Fruit fly (Drosophila melanogaster) whole organism, embryonic: ENCODE results near the gene CG42487.

Experiments used
- Adf1 ChIP-seq: fragments of 200-800 bp; sonication (Bioruptor generic); IDR thresholded peaks from 2 replicates; pipeline ENCODE4 v1.3.6; 2022; ENCODE audit warnings: missing biosample characterization, missing genetic modification characterization
- B-H2 ChIP-seq: fragments of 200-800 bp; sonication (Bioruptor generic); optimal IDR thresholded peaks from 2 replicates; lab custom pipeline; 2018; ENCODE audit warnings: missing biosample characterization, mild to moderate bottlenecking, missing genetic modification characterization
- Bteb2 ChIP-seq: fragments of 200-800 bp; sonication (Bioruptor generic); optimal IDR thresholded peaks from 2 replicates; lab custom pipeline; 2016; ENCODE audit warnings: missing biosample characterization, missing genetic modification characterization
- CG10462 ChIP-seq: fragments of 200-800 bp; sonication (Bioruptor generic); optimal IDR thresholded peaks from 2 replicates; lab custom pipeline; 2016; ENCODE audit warnings: missing biosample characterization, missing genetic modification characterization
- CG10565 ChIP-seq: fragments of 200-800 bp; sonication (Bioruptor generic); optimal IDR thresholded peaks from 3 replicates; lab custom pipeline; 2016; ENCODE audit warnings: missing biosample characterization, mild to moderate bottlenecking, missing genetic modification characterization
- CG10654 ChIP-seq: fragments of 200-800 bp; sonication (Bioruptor generic); optimal IDR thresholded peaks from 2 replicates; lab custom pipeline; 2016; ENCODE audit warnings: missing biosample characterization, missing genetic modification characterization
- CG11398 ChIP-seq: fragments of 200-800 bp; sonication (Bioruptor generic); optimal IDR thresholded peaks from 2 replicates; lab custom pipeline; 2016; ENCODE audit warnings: missing biosample characterization, missing genetic modification characterization
- CG11560 ChIP-seq: fragments of 200-800 bp; sonication (Bioruptor generic); IDR thresholded peaks from 3 replicates; pipeline ENCODE4 v1.3.6; 2022; ENCODE audit warnings: missing biosample characterization, missing genetic modification characterization
- CG12219 ChIP-seq: fragments of 200-800 bp; sonication (Bioruptor generic); optimal IDR thresholded peaks from 3 replicates; lab custom pipeline; 2018; ENCODE audit warnings: missing biosample characterization, mild to moderate bottlenecking, missing genetic modification characterization
- CG12942 ChIP-seq: fragments of 200-800 bp; sonication (Bioruptor generic); optimal IDR thresholded peaks from 3 replicates; lab custom pipeline; 2016; ENCODE audit warnings: missing biosample characterization, missing genetic modification characterization
- CG13424 ChIP-seq: fragments of 200-800 bp; sonication (Bioruptor generic); optimal IDR thresholded peaks from 2 replicates; lab custom pipeline; 2019; ENCODE audit warnings: missing biosample characterization, mild to moderate bottlenecking, missing genetic modification characterization, moderate library complexity
- CG14441 ChIP-seq: fragments of 200-800 bp; sonication (Bioruptor generic); IDR thresholded peaks from 2 replicates; pipeline ENCODE4 v1.3.6; 2022; ENCODE audit warnings: missing biosample characterization, missing genetic modification characterization
- CG14710 ChIP-seq: fragments of 200-800 bp; sonication (Bioruptor generic); optimal IDR thresholded peaks from 3 replicates; lab custom pipeline; 2019; ENCODE audit warnings: missing biosample characterization, mild to moderate bottlenecking, missing genetic modification characterization, moderate library complexity
- CG15269 ChIP-seq: fragments of 200-800 bp; sonication (Bioruptor generic); optimal IDR thresholded peaks from 2 replicates; lab custom pipeline; 2018; ENCODE audit warnings: missing biosample characterization, mild to moderate bottlenecking, missing genetic modification characterization, moderate library complexity
- CG1602 ChIP-seq: fragments of 200-800 bp; sonication (Bioruptor generic); optimal IDR thresholded peaks from 3 replicates; lab custom pipeline; 2016; ENCODE audit warnings: missing biosample characterization, missing genetic modification characterization
- CG17568 ChIP-seq: fragments of 200-800 bp; sonication (Bioruptor generic); optimal IDR thresholded peaks from 2 replicates; lab custom pipeline; 2018; ENCODE audit warnings: missing biosample characterization, mild to moderate bottlenecking, missing genetic modification characterization, moderate library complexity
- CG18476 ChIP-seq: fragments of 200-800 bp; sonication (Bioruptor generic); optimal IDR thresholded peaks from 2 replicates; lab custom pipeline; 2016; ENCODE audit warnings: missing biosample characterization, mild to moderate bottlenecking, missing genetic modification characterization
- CG18619 ChIP-seq: fragments of 200-800 bp; sonication (Bioruptor generic); optimal IDR thresholded peaks from 3 replicates; lab custom pipeline; 2017; ENCODE audit warnings: missing biosample characterization, mild to moderate bottlenecking, missing genetic modification characterization
- CG32772 ChIP-seq: fragments of 200-800 bp; sonication (Bioruptor generic); IDR thresholded peaks from 2 replicates; pipeline ENCODE4 v1.3.6; 2022; ENCODE audit warnings: missing biosample characterization, missing genetic modification characterization
- CG3726 ChIP-seq: fragments of 200-800 bp; sonication (Bioruptor generic); IDR thresholded peaks from 3 replicates; pipeline ENCODE4, ENCODE4 v1.3.6; 2022; ENCODE audit warnings: missing biosample characterization, missing genetic modification characterization
- CG4424 ChIP-seq: fragments of 200-800 bp; sonication (Bioruptor generic); optimal IDR thresholded peaks from 3 replicates; lab custom pipeline; 2016; ENCODE audit warnings: missing biosample characterization, missing genetic modification characterization
- CG7839 ChIP-seq: fragments of 200-800 bp; sonication (Bioruptor generic); optimal IDR thresholded peaks from 3 replicates; lab custom pipeline; 2018; ENCODE audit warnings: missing biosample characterization, mild to moderate bottlenecking, missing genetic modification characterization, moderate library complexity
- CG9817 ChIP-seq: fragments of 200-800 bp; sonication (Bioruptor generic); optimal IDR thresholded peaks from 2 replicates; lab custom pipeline; 2018; ENCODE audit warnings: missing biosample characterization, mild to moderate bottlenecking, missing genetic modification characterization, moderate library complexity
- D19A ChIP-seq: fragments of 200-800 bp; optimal IDR thresholded peaks from 3 replicates; lab custom pipeline; 2019; ENCODE audit warnings: missing biosample characterization, mild to moderate bottlenecking, missing genetic modification characterization, moderate library complexity
- Dbx ChIP-seq: fragments of 200-800 bp; sonication (Bioruptor generic); IDR thresholded peaks from 3 replicates; pipeline ENCODE4 v1.3.6; 2022; ENCODE audit warnings: missing biosample characterization, missing genetic modification characterization
- Deaf1 ChIP-seq: fragments of 200-800 bp; optimal IDR thresholded peaks from 3 replicates; lab custom pipeline; 2019; ENCODE audit warnings: missing biosample characterization, mild to moderate bottlenecking, missing genetic modification characterization, moderate library complexity
- Dip3 ChIP-seq: fragments of 200-800 bp; sonication (Bioruptor generic); optimal IDR thresholded peaks from 3 replicates; lab custom pipeline; 2016; ENCODE audit warnings: missing biosample characterization, missing genetic modification characterization
- Dref ChIP-seq: fragments of 200-800 bp; sonication (Bioruptor generic); IDR thresholded peaks from 2 replicates; pipeline ENCODE4 v1.3.6; 2022; ENCODE audit warnings: missing biosample characterization, missing genetic modification characterization
- Elba2 ChIP-seq: fragments of 200-800 bp; sonication (Bioruptor generic); optimal IDR thresholded peaks from 3 replicates; lab custom pipeline; 2016; ENCODE audit warnings: missing biosample characterization, missing genetic modification characterization
- Hand ChIP-seq: fragments of 200-800 bp; sonication (Bioruptor generic); optimal IDR thresholded peaks from 2 replicates; lab custom pipeline; 2017; ENCODE audit warnings: mild to moderate bottlenecking, missing biosample characterization, missing genetic modification reagents, missing genetic modification characterization
- MTF-1 ChIP-seq: fragments of 200-800 bp; sonication (Bioruptor generic); optimal IDR thresholded peaks from 2 replicates; lab custom pipeline; 2018; ENCODE audit warnings: missing biosample characterization, mild to moderate bottlenecking, missing genetic modification characterization, borderline replicate concordance
- Max ChIP-seq: fragments of 200-800 bp; sonication (Bioruptor generic); optimal IDR thresholded peaks from 2 replicates; lab custom pipeline; 2016; ENCODE audit warnings: missing biosample characterization, mild to moderate bottlenecking, missing genetic modification characterization
- Med ChIP-seq: fragments of 200-800 bp; sonication (Bioruptor generic); peaks from one replicate; lab custom pipeline; 2016; ENCODE audit warnings: missing biosample characterization, missing genetic modification characterization, mild to moderate bottlenecking, inconsistent platforms, moderate library complexity
- Meics ChIP-seq: fragments of 200-800 bp; sonication (Bioruptor generic); optimal IDR thresholded peaks from 2 replicates; lab custom pipeline; 2017; ENCODE audit warnings: missing biosample characterization, mild to moderate bottlenecking, missing genetic modification characterization
- Myb ChIP-seq: fragments of 200-800 bp; sonication (Bioruptor generic); optimal IDR thresholded peaks from 2 replicates; lab custom pipeline; 2016; ENCODE audit warnings: missing biosample characterization, missing genetic modification characterization
- Ravus ChIP-seq: fragments of 200-800 bp; sonication (Bioruptor generic); IDR thresholded peaks from 2 replicates; pipeline ENCODE4 v1.3.6; 2022; ENCODE audit warnings: missing biosample characterization, missing genetic modification characterization
- Taf1 ChIP-seq: fragments of 200-800 bp; sonication (Bioruptor generic); IDR thresholded peaks from 2 replicates; pipeline ENCODE4 v1.3.6; 2022; ENCODE audit warnings: missing biosample characterization, missing genetic modification characterization
- Xbp1 ChIP-seq: fragments of 200-800 bp; sonication (Bioruptor generic); optimal IDR thresholded peaks from 3 replicates; lab custom pipeline; 2016; ENCODE audit warnings: missing biosample characterization, mild to moderate bottlenecking, missing genetic modification characterization
- bbx ChIP-seq: fragments of 200-800 bp; sonication (Bioruptor generic); IDR thresholded peaks from 2 replicates; pipeline ENCODE4 v1.3.6; 2022; ENCODE audit warnings: missing biosample characterization, missing genetic modification characterization; ENCODE audit not compliant: partially characterized antibody
- eyg ChIP-seq: fragments of 200-800 bp; sonication (Bioruptor generic); optimal IDR thresholded peaks from 3 replicates; lab custom pipeline; 2016; ENCODE audit warnings: missing biosample characterization, missing genetic modification characterization
- gcm2 ChIP-seq: fragments of 200-800 bp; sonication (Bioruptor generic); optimal IDR thresholded peaks from 2 replicates; lab custom pipeline; 2016; ENCODE audit warnings: missing biosample characterization, missing genetic modification characterization
- grau ChIP-seq: fragments of 200-800 bp; optimal IDR thresholded peaks from 3 replicates; lab custom pipeline; 2019; ENCODE audit warnings: missing biosample characterization, mild to moderate bottlenecking, missing genetic modification characterization, moderate library complexity
- lilli ChIP-seq: fragments of 200-800 bp; sonication (Bioruptor generic); optimal IDR thresholded peaks from 3 replicates; lab custom pipeline; 2016; ENCODE audit warnings: missing biosample characterization, missing genetic modification characterization
- onecut ChIP-seq: fragments of 200-800 bp; sonication (Bioruptor generic); IDR thresholded peaks from 2 replicates; pipeline ENCODE4 v1.3.6; 2022; ENCODE audit warnings: missing biosample characterization, missing genetic modification characterization
- otp ChIP-seq: fragments of 200-800 bp; sonication (Bioruptor generic); IDR thresholded peaks from 3 replicates; pipeline ENCODE4, ENCODE4 v1.3.6; 2022; ENCODE audit warnings: missing biosample characterization, missing genetic modification characterization
- pb ChIP-seq: fragments of 200-800 bp; sonication (Bioruptor generic); optimal IDR thresholded peaks from 3 replicates; lab custom pipeline; 2016; ENCODE audit warnings: missing biosample characterization, missing genetic modification characterization
- salm ChIP-seq: fragments of 200-800 bp; sonication (Bioruptor generic); optimal IDR thresholded peaks from 2 replicates; lab custom pipeline; 2018; ENCODE audit warnings: missing biosample characterization, mild to moderate bottlenecking, missing genetic modification characterization
- sima ChIP-seq: fragments of 200-800 bp; sonication (Bioruptor generic); optimal IDR thresholded peaks from 2 replicates; lab custom pipeline; 2016; ENCODE audit warnings: missing biosample characterization, missing genetic modification characterization
- slbo ChIP-seq: fragments of 200-800 bp; sonication (Bioruptor generic); IDR thresholded peaks from 2 replicates; pipeline ENCODE4 v1.3.6; 2022; ENCODE audit warnings: missing biosample characterization, missing genetic modification characterization
- tio ChIP-seq: fragments of 200-800 bp; sonication (Bioruptor generic); optimal IDR thresholded peaks from 2 replicates; lab custom pipeline; 2017; ENCODE audit warnings: missing biosample characterization, missing genetic modification characterization, inconsistent platforms
- trem ChIP-seq: fragments of 200-800 bp; optimal IDR thresholded peaks from 3 replicates; lab custom pipeline; 2019; ENCODE audit warnings: missing biosample characterization, mild to moderate bottlenecking, missing genetic modification characterization, moderate library complexity
- yki ChIP-seq: fragments of >200 bp; optimal IDR thresholded peaks from 3 replicates; lab custom pipeline; 2018
- zen ChIP-seq: fragments of 200-800 bp; sonication (Bioruptor generic); optimal IDR thresholded peaks from 3 replicates; lab custom pipeline; 2018; ENCODE audit warnings: missing biosample characterization, mild to moderate bottlenecking, missing genetic modification characterization, moderate library complexity
- zfh2 ChIP-seq: fragments of 200-800 bp; sonication (Bioruptor generic); optimal IDR thresholded peaks from 2 replicates; lab custom pipeline; 2016; ENCODE audit warnings: missing biosample characterization, missing genetic modification characterization

Gene CG42487

dm6 chr3R:27919385-27919789 lies 39.7 kb downstream of the CG42487 start, which contains the start of gene Boh1 (continued):
- TF ChIP-seq CG14441 (peak; percentile 28; the same call in 1 of the 2 replicates), tio (GFP tag; lab: Kevin White, UChicago) (no peak), CG10565 (no peak), gcm2 (GFP tag; lab: Kevin White, UChicago) (no peak), Xbp1 (GFP tag; lab: Kevin White, UChicago) (peak; percentile 10), CG32772 (no peak), Myb (GFP tag; lab: Kevin White, UChicago) (no peak), CG10462 (no peak), zen (peak; percentile 3), CG11560 (no peak), slbo (GFP tag; lab: Robert Waterston, UW) (peak; percentile 25; the same call in 1 of the 2 replicates), Elba2 (GFP tag; lab: Kevin White, UChicago) (no peak), bbx (no peak), CG11398 (GFP tag; lab: Kevin White, UChicago) (no peak), B-H2 (peak; percentile 42), zfh2 (no peak), Med (peak; percentile 69), lilli (GFP tag; lab: Kevin White, UChicago) (peak; percentile 12), trem (tag; lab: Kevin White, UChicago) (peak; percentile 65), yki (lab: Kevin White, UChicago) (no peak), D19A (tag; lab: Kevin White, UChicago) (peak; percentile 40), Deaf1 (tag; lab: Kevin White, UChicago) (no peak), CG7839 (tag; lab: Kevin White, UChicago) (peak; percentile 44), CG17568 (GFP tag; lab: Kevin White, UChicago) (no peak), CG12219 (GFP tag; lab: Kevin White, UChicago) (no peak), Meics (peak; percentile 30), Hand (GFP tag; lab: Kevin White, UChicago) (no peak), grau (tag; lab: Kevin White, UChicago) (peak; percentile 41), CG3726 (GFP tag; lab: Robert Waterston, UW) (no peak), Dbx (GFP tag; lab: Robert Waterston, UW) (no peak), MTF-1 (no peak), Dref (GFP tag; lab: Robert Waterston, UW) (no peak), sima (no peak), CG14710 (peak; percentile 51), eyg (GFP tag; lab: Kevin White, UChicago) (no peak), onecut (no peak)

dm6 chr3R:27916355-27917019 lies 42.6 kb downstream of the CG42487 start, which contains the start of the genes CG5003 and mRpS22:
Gene CG5003 (minus strand): TSS chr3R:27916516.
Gene mRpS22 (plus strand): TSS chr3R:27916908.
- TF ChIP-seq Bteb2 (GFP tag; lab: Kevin White, UChicago), result peak; percentile 1
- no peak for TF ChIP-seq otp
- TF ChIP-seq CG7839 (tag; lab: Kevin White, UChicago), result peak; percentile 70
- TF ChIP-seq CG10654 (GFP tag; lab: Kevin White, UChicago), result peak; percentile 33
- peak; percentile 46 for TF ChIP-seq CG18619
- TF ChIP-seq CG15269 (tag; lab: Kevin White, UChicago), result peak; percentile 66
- TF ChIP-seq Adf1 (GFP tag; lab: Robert Waterston, UW), result no peak
- peak; percentile 63 for TF ChIP-seq Max (GFP tag; lab: Kevin White, UChicago)
- TF ChIP-seq CG12942 (GFP tag; lab: Kevin White, UChicago), result peak; percentile 51
- TF ChIP-seq CG4424, result peak; percentile 69
- TF ChIP-seq salm (tag; lab: Kevin White, UChicago), result no peak
- peak; percentile 75 for TF ChIP-seq CG13424 (tag; lab: Kevin White, UChicago)
- TF ChIP-seq CG18476 (GFP tag; lab: Kevin White, UChicago), result peak; percentile 57
- peak; percentile 25 for TF ChIP-seq CG1602
- TF ChIP-seq Ravus (GFP tag; lab: Robert Waterston, UW), result no peak
- TF ChIP-seq pb, result no peak
- peak; percentile 69 for TF ChIP-seq CG9817 (tag; lab: Kevin White, UChicago)
- TF ChIP-seq Dip3 (GFP tag; lab: Kevin White, UChicago), result peak; percentile 6
- TF ChIP-seq Taf1 (GFP tag; lab: Robert Waterston, UW), result no peak
